Fruit fly (Drosophila melanogaster) whole organism, embryonic: ENCODE data around the gene CG15152.

Experiments used
- CG10654 ChIP-seq: fragments of 200-800 bp; sonication (Bioruptor generic); optimal IDR thresholded peaks from 2 replicates; lab custom pipeline; 2016; ENCODE audit warnings: missing biosample characterization, missing genetic modification characterization
- CG11560 ChIP-seq: fragments of 200-800 bp; sonication (Bioruptor generic); IDR thresholded peaks from 3 replicates; pipeline ENCODE4 v1.3.6; 2022; ENCODE audit warnings: missing biosample characterization, missing genetic modification characterization
- CG11723 ChIP-seq: fragments of 200-800 bp; sonication (Bioruptor generic); optimal IDR thresholded peaks from 2 replicates; lab custom pipeline; 2017; ENCODE audit warnings: missing biosample characterization, mild to moderate bottlenecking, missing genetic modification characterization
- CG12104 ChIP-seq: fragments of 200-800 bp; sonication (Bioruptor generic); optimal IDR thresholded peaks from 3 replicates; lab custom pipeline; 2016; ENCODE audit warnings: missing biosample characterization, missing genetic modification characterization
- CG12155 ChIP-seq: fragments of 200-800 bp; sonication (Bioruptor generic); optimal IDR thresholded peaks from 3 replicates; lab custom pipeline; 2016; ENCODE audit warnings: missing biosample characterization, missing genetic modification characterization
- CG12391 ChIP-seq: fragments of 200-800 bp; sonication (Bioruptor generic); optimal IDR thresholded peaks from 3 replicates; lab custom pipeline; 2018; ENCODE audit warnings: missing biosample characterization, mild to moderate bottlenecking, missing genetic modification characterization, moderate library complexity
- CG12744 ChIP-seq: fragments of 200-800 bp; sonication (Bioruptor generic); optimal IDR thresholded peaks from 2 replicates; lab custom pipeline; 2016; ENCODE audit warnings: missing biosample characterization, missing genetic modification characterization
- CG12942 ChIP-seq: fragments of 200-800 bp; sonication (Bioruptor generic); optimal IDR thresholded peaks from 3 replicates; lab custom pipeline; 2016; ENCODE audit warnings: missing biosample characterization, missing genetic modification characterization
- CG13894 ChIP-seq: fragments of 200-800 bp; sonication (Bioruptor generic); optimal IDR thresholded peaks from 3 replicates; lab custom pipeline; 2018; ENCODE audit warnings: missing biosample characterization, mild to moderate bottlenecking, missing genetic modification characterization, moderate library complexity
- CG1602 ChIP-seq: fragments of 200-800 bp; sonication (Bioruptor generic); optimal IDR thresholded peaks from 3 replicates; lab custom pipeline; 2016; ENCODE audit warnings: missing biosample characterization, missing genetic modification characterization
- CG17612 ChIP-seq: fragments of 200-800 bp; sonication (Bioruptor generic); IDR thresholded peaks from 2 replicates; pipeline ENCODE4 v1.3.6; 2022; ENCODE audit warnings: missing biosample characterization, missing genetic modification characterization
- CG18619 ChIP-seq: fragments of 200-800 bp; sonication (Bioruptor generic); optimal IDR thresholded peaks from 3 replicates; lab custom pipeline; 2017; ENCODE audit warnings: missing biosample characterization, mild to moderate bottlenecking, missing genetic modification characterization
- CG31388 ChIP-seq: fragments of 200-800 bp; sonication (Bioruptor generic); optimal IDR thresholded peaks from 2 replicates; lab custom pipeline; 2016; ENCODE audit warnings: missing biosample characterization, missing genetic modification characterization
- CG32767 ChIP-seq: fragments of 200-800 bp; sonication (Bioruptor generic); IDR thresholded peaks from 2 replicates; pipeline ENCODE4 v1.3.6; 2022; ENCODE audit warnings: missing biosample characterization, missing genetic modification characterization
- CG3407 ChIP-seq: fragments of 200-800 bp; sonication (Bioruptor generic); optimal IDR thresholded peaks from 2 replicates; lab custom pipeline; 2018; ENCODE audit warnings: missing biosample characterization, mild to moderate bottlenecking, missing genetic modification characterization
- CG6654 ChIP-seq: fragments of 200-800 bp; sonication (Bioruptor generic); optimal IDR thresholded peaks from 2 replicates; lab custom pipeline; 2017; ENCODE audit warnings: missing biosample characterization, mild to moderate bottlenecking, missing genetic modification characterization
- CG8089 ChIP-seq: fragments of 200-800 bp; sonication (Bioruptor generic); optimal IDR thresholded peaks from 3 replicates; lab custom pipeline; 2016; ENCODE audit warnings: missing biosample characterization, missing genetic modification characterization
- CG8290 ChIP-seq, 3 experiments: fragments of 200-800 bp; sonication (Bioruptor generic); optimal IDR thresholded peaks; 2 replicates each; lab custom pipeline; 2016 to 2019; ENCODE audit warnings: missing biosample characterization in 3 of 3, missing genetic modification characterization in 3 of 3, mild to moderate bottlenecking in 2 of 3, moderate library complexity in 1 of 3
- CG8944 ChIP-seq: fragments of 200-800 bp; sonication (Bioruptor generic); optimal IDR thresholded peaks from 3 replicates; lab custom pipeline; 2016; ENCODE audit warnings: missing biosample characterization, missing genetic modification characterization
- CG9437 ChIP-seq: fragments of 200-800 bp; sonication (Bioruptor generic); optimal IDR thresholded peaks from 2 replicates; lab custom pipeline; 2018; ENCODE audit warnings: missing biosample characterization, mild to moderate bottlenecking, missing genetic modification characterization
- H2.0 ChIP-seq: fragments of 200-800 bp; sonication (Bioruptor generic); IDR thresholded peaks from 2 replicates; pipeline ENCODE4 v1.3.6; 2022; ENCODE audit warnings: missing biosample characterization, missing genetic modification characterization
- HLH4C ChIP-seq: fragments of 200-800 bp; sonication (Bioruptor generic); IDR thresholded peaks from 3 replicates; pipeline ENCODE4 v1.3.6; 2022; ENCODE audit warnings: missing biosample characterization, missing genetic modification characterization; ENCODE audit not compliant: partially characterized antibody
- HmgZ ChIP-seq: fragments of 200-800 bp; sonication (Bioruptor generic); optimal IDR thresholded peaks from 2 replicates; lab custom pipeline; 2018; ENCODE audit warnings: missing biosample characterization, mild to moderate bottlenecking, missing genetic modification characterization
- Hr51 ChIP-seq, 2 experiments: fragments of 200-800 bp; sonication (Bioruptor generic); optimal IDR thresholded peaks; 2 replicates in 1 of 2; 3 replicates in 1 of 2; lab custom pipeline; 2016 to 2018; ENCODE audit warnings: missing biosample characterization in 2 of 2, missing genetic modification characterization in 2 of 2, mild to moderate bottlenecking in 1 of 2, moderate library complexity in 1 of 2
- Lpt ChIP-seq: fragments of >200 bp; optimal IDR thresholded peaks from 2 replicates; lab custom pipeline; 2018; ENCODE audit warnings: missing biosample characterization, missing genetic modification characterization
- MBD-R2 ChIP-seq: fragments of 200-800 bp; sonication (Bioruptor generic); IDR thresholded peaks from 2 replicates; pipeline ENCODE4 v1.3.6; 2022; ENCODE audit warnings: missing biosample characterization, missing genetic modification characterization
- Pdp1 ChIP-seq, 2 experiments: fragments of 200-800 bp; sonication (Bioruptor generic); optimal IDR thresholded peaks; 3 replicates each; lab custom pipeline; 2016; ENCODE audit warnings: missing biosample characterization in 2 of 2, missing genetic modification characterization in 2 of 2, mild to moderate bottlenecking in 1 of 2, moderate library complexity in 1 of 2
- Trl ChIP-seq, 3 experiments: fragments of >200 bp in 2 of 3; fragments of 200-800 bp in 1 of 3; sonication (Bioruptor generic) in 1 of 3; optimal IDR thresholded peaks; 2 replicates in 1 of 3; 3 replicates in 2 of 3; lab custom pipeline; 2016 to 2017; ENCODE audit warnings: missing biosample characterization in 1 of 3, missing genetic modification characterization in 1 of 3
- Usf ChIP-seq: fragments of 200-800 bp; sonication (Bioruptor generic); optimal IDR thresholded peaks from 2 replicates; lab custom pipeline; 2017; ENCODE audit warnings: missing genotype, missing biosample characterization, missing genetic modification characterization
- ap ChIP-seq: fragments of 200-800 bp; sonication (Bioruptor generic); IDR thresholded peaks from 2 replicates; pipeline ENCODE4 v1.3.6; 2022; ENCODE audit warnings: missing biosample characterization, missing genetic modification characterization
- bcd ChIP-seq: fragments of 200-800 bp; sonication (Bioruptor generic); optimal IDR thresholded peaks from 2 replicates; lab custom pipeline; 2017; ENCODE audit warnings: missing biosample characterization, mild to moderate bottlenecking, missing genetic modification characterization
- cato ChIP-seq: fragments of 200-800 bp; sonication (Bioruptor generic); optimal IDR thresholded peaks from 2 replicates; lab custom pipeline; 2016; ENCODE audit warnings: missing biosample characterization, missing genetic modification characterization, borderline replicate concordance
- crc ChIP-seq: fragments of 200-800 bp; sonication (Bioruptor generic); optimal IDR thresholded peaks from 2 replicates; lab custom pipeline; 2016; ENCODE audit warnings: missing biosample characterization, missing genetic modification characterization
- cwo ChIP-seq: fragments of 200-800 bp; sonication (Bioruptor generic); optimal IDR thresholded peaks from 3 replicates; lab custom pipeline; 2017; ENCODE audit warnings: missing biosample characterization, missing genetic modification characterization, mild to moderate bottlenecking, moderate library complexity, missing genetic modification reagents
- da ChIP-seq: fragments of 200-800 bp; sonication (Bioruptor generic); optimal IDR thresholded peaks from 2 replicates; lab custom pipeline; 2016; ENCODE audit warnings: missing biosample characterization, missing genetic modification characterization
- ems ChIP-seq: fragments of 200-800 bp; sonication (Bioruptor generic); optimal IDR thresholded peaks from 3 replicates; lab custom pipeline; 2016; ENCODE audit warnings: missing biosample characterization, missing genetic modification characterization
- hkb ChIP-seq, 2 experiments: fragments of 200-800 bp in 1 of 2; fragments of >200 bp in 1 of 2; sonication (Bioruptor generic) in 1 of 2; IDR thresholded peaks in 1 of 2; optimal IDR thresholded peaks in 1 of 2; 2 replicates each; pipeline versions ENCODE4 v1.3.6 to Lab custom; 2017 to 2022; ENCODE audit warnings: missing biosample characterization in 1 of 2, missing genetic modification characterization in 1 of 2
- jigr1 ChIP-seq: fragments of 200-800 bp; sonication (Bioruptor generic); IDR thresholded peaks from 3 replicates; pipeline ENCODE4 v1.3.6; 2022; ENCODE audit warnings: missing biosample characterization, missing genetic modification characterization
- ken ChIP-seq: fragments of 200-800 bp; sonication (Bioruptor generic); IDR thresholded peaks from 3 replicates; pipeline ENCODE4 v1.3.6; 2022; ENCODE audit warnings: missing biosample characterization, missing genetic modification characterization
- kni ChIP-seq: fragments of 200-800 bp; sonication (Bioruptor generic); optimal IDR thresholded peaks from 3 replicates; lab custom pipeline; 2017; ENCODE audit warnings: mild to moderate bottlenecking, missing biosample characterization, missing genetic modification reagents, missing genetic modification characterization
- lbe ChIP-seq: fragments of 200-800 bp; sonication (Bioruptor generic); optimal IDR thresholded peaks from 2 replicates; lab custom pipeline; 2016; ENCODE audit warnings: missing biosample characterization, mild to moderate bottlenecking, missing genetic modification characterization
- onecut ChIP-seq: fragments of 200-800 bp; sonication (Bioruptor generic); IDR thresholded peaks from 2 replicates; pipeline ENCODE4 v1.3.6; 2022; ENCODE audit warnings: missing biosample characterization, missing genetic modification characterization
- pb ChIP-seq: fragments of 200-800 bp; sonication (Bioruptor generic); optimal IDR thresholded peaks from 3 replicates; lab custom pipeline; 2016; ENCODE audit warnings: missing biosample characterization, missing genetic modification characterization
- ranshi ChIP-seq: fragments of 200-800 bp; sonication (Bioruptor generic); IDR thresholded peaks from 2 replicates; pipeline ENCODE4 v1.3.6; 2022; ENCODE audit warnings: missing biosample characterization, missing genetic modification characterization
- scrt ChIP-seq: fragments of 200-800 bp; sonication (Bioruptor generic); optimal IDR thresholded peaks from 2 replicates; lab custom pipeline; 2018; ENCODE audit warnings: missing biosample characterization, mild to moderate bottlenecking, missing genetic modification characterization, moderate library complexity
- sens ChIP-seq: fragments of 200-800 bp; sonication (Bioruptor generic); peaks from one replicate; lab custom pipeline; 2016; ENCODE audit warnings: missing biosample characterization, missing genetic modification characterization
- slp2 ChIP-seq: fragments of 200-800 bp; sonication (Bioruptor generic); optimal IDR thresholded peaks from 2 replicates; lab custom pipeline; 2016; ENCODE audit warnings: missing biosample characterization, missing genetic modification characterization
- stc ChIP-seq: fragments of 200-800 bp; sonication (Bioruptor generic); IDR thresholded peaks from 2 replicates; pipeline ENCODE4 v1.3.6; 2022; ENCODE audit warnings: missing biosample characterization, missing genetic modification characterization

The CG15152 gene

DNA sequence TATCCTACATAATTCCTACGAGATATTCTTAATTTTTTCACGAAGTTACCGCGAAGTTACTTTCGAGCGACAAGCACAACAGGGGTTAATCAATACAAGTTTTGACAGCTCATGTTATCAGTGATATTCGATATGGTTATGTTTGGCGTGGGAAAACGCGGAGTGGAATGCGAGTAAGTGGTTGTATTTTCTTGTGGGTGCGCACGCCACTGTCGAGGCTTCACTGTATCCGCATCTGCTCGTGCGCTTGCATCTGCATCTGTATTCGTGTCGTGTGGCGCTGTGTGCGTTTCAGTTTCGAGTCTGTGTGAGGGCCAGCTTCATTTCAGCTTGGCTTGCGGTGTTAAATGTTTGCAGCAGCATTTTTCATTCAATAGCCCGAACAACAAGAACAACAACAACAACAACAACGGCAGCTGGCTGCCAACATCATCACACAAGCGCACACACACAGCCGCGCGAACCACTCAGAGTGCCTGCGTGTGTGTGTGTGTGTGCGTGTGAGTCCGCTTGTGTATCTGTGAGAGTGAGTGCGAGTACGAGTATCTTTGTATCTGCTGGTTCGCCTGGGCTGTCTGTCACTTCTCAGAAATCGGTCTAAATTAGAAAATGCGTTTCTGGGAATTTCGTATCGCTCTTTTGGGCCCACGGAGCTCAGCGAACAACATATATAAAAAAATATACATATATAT, 36.9 kb downstream of the CG15152 start:
- TF ChIP-seq CG6654 (GFP tag; lab: Kevin White, UChicago) = no peak
- peak; percentile 7 for TF ChIP-seq crc
- TF ChIP-seq MBD-R2 (GFP tag; lab: Robert Waterston, UW) = peak; percentile 24; the same call in 1 of the 2 replicates
- peak; percentile 25 for TF ChIP-seq CG11723 (GFP tag; lab: Kevin White, UChicago)
- peak; percentile 33 for TF ChIP-seq cwo
- no peak for TF ChIP-seq CG12104 (GFP tag; lab: Kevin White, UChicago)
- peak; percentile 58; the same call in 1 of the 2 replicates for TF ChIP-seq H2.0 (GFP tag; lab: Robert Waterston, UW)
- peak; percentile 65 for TF ChIP-seq pb (GFP tag; lab: Kevin White, UChicago)
- TF ChIP-seq CG11560 (tag; lab: Robert Waterston, UW) = peak; percentile 31; the same call in 1 of the 3 replicates
- peak; percentile 24 for TF ChIP-seq CG12744
- TF ChIP-seq CG3407 (GFP tag; lab: Kevin White, UChicago) = no peak
- no peak for TF ChIP-seq CG31388 (GFP tag; lab: Kevin White, UChicago)
- TF ChIP-seq Lpt (GFP tag; lab: Kevin White, UChicago) = no peak
- peak; percentile 40 for TF ChIP-seq HmgZ (tag; lab: Kevin White, UChicago)
- TF ChIP-seq ap (GFP tag; lab: Robert Waterston, UW) = 0 out of 2 replicates have a peak, but pooled peaks have one; percentile 21
- TF ChIP-seq scrt (GFP tag; lab: Kevin White, UChicago) = peak; percentile 1
- TF ChIP-seq hkb (optimal IDR thresholded peaks at IDR 0.05; lab: Kevin White, UChicago) = no peak
- peak; percentile 45; the same call in 1 of the 2 replicates for TF ChIP-seq hkb (GFP tag; IDR thresholded peaks at IDR 0.05; lab: Robert Waterston, UW)
- TF ChIP-seq da (GFP tag; lab: Kevin White, UChicago) = peak; percentile 70
- TF ChIP-seq jigr1 (GFP tag; lab: Robert Waterston, UW) = peak; percentile 32; the same call in 1 of the 3 replicates
- no peak for TF ChIP-seq CG1602 (GFP tag; lab: Kevin White, UChicago)
- no peak for TF ChIP-seq CG12391 (tag; lab: Kevin White, UChicago)
- peak; percentile 71; the same call in 1 of the 2 replicates for TF ChIP-seq ranshi (GFP tag; lab: Robert Waterston, UW)
- peak; percentile 4 for TF ChIP-seq CG12942 (GFP tag; lab: Kevin White, UChicago)
- TF ChIP-seq Pdp1 (GFP tag; optimal IDR thresholded peaks at IDR 0.05; lab: Kevin White, UChicago) = peak; percentile 38 to 41
- TF ChIP-seq CG18619 (GFP tag; lab: Kevin White, UChicago) = no peak
- no peak for TF ChIP-seq cato (GFP tag; lab: Kevin White, UChicago)
- peak; percentile 22 for TF ChIP-seq bcd
- peak; percentile 26 for TF ChIP-seq CG10654 (GFP tag; lab: Kevin White, UChicago)
- peak; percentile 56 for TF ChIP-seq CG8944 (GFP tag; lab: Kevin White, UChicago)
- TF ChIP-seq CG13894 = peak; percentile 80
- TF ChIP-seq CG32767 (GFP tag; lab: Robert Waterston, UW) = no peak
- TF ChIP-seq CG12155 (GFP tag; lab: Kevin White, UChicago) = peak; percentile 45
- TF ChIP-seq onecut = peak; percentile 70
- peak; percentile 66 for TF ChIP-seq CG8089 (GFP tag; lab: Kevin White, UChicago)
- TF ChIP-seq Hr51 (GFP tag; optimal IDR thresholded peaks at IDR 0.05; lab: Kevin White, UChicago) = peak in 1 of 2 experiments; percentile 20
- peak; percentile 40 for TF ChIP-seq slp2 (GFP tag; lab: Kevin White, UChicago)
- TF ChIP-seq Usf (GFP tag; lab: Kevin White, UChicago) = peak; percentile 26
- peak; percentile 60 for TF ChIP-seq ems (GFP tag; lab: Kevin White, UChicago)
- peak; percentile 14 to 47 for TF ChIP-seq Trl (optimal IDR thresholded peaks at IDR 0.05; lab: Kevin White, UChicago)
- TF ChIP-seq Trl (GFP tag; optimal IDR thresholded peaks at IDR 0.05; lab: Kevin White, UChicago) = peak; percentile 66
- TF ChIP-seq CG9437 (GFP tag; lab: Kevin White, UChicago) = peak; percentile 65
- 0 out of 2 replicates have a peak, but pooled peaks have one; percentile 56 for TF ChIP-seq CG17612 (GFP tag; lab: Robert Waterston, UW)
- no peak for TF ChIP-seq HLH4C (GFP tag; lab: Robert Waterston, UW)
- TF ChIP-seq stc (GFP tag; lab: Robert Waterston, UW) = no peak
- peak; percentile 83 for TF ChIP-seq sens (GFP tag; lab: Kevin White, UChicago)
- peak; percentile 9 for TF ChIP-seq lbe
- TF ChIP-seq CG8290 (GFP tag; optimal IDR thresholded peaks at IDR 0.05; lab: Kevin White, UChicago) = peak; percentile 24
- TF ChIP-seq CG8290 (tag; optimal IDR thresholded peaks at IDR 0.05; lab: Kevin White, UChicago) = peak; percentile 22 to 78
- peak; percentile 90 for TF ChIP-seq kni (GFP tag; lab: Kevin White, UChicago)
- peak; percentile 64; the same call in 2 of the 3 replicates for TF ChIP-seq ken (GFP tag; lab: Robert Waterston, UW)
